Worm (Caenorhabditis elegans) whole organism, L4 larva: Measurements from ENCODE around the gene D1054.8.

Experiments used
- ZK337.2 ChIP-seq: fragments of 200-800 bp; sonication (Bioruptor generic); IDR thresholded peaks from 2 replicates; pipeline ENCODE4 v1.3.6; 2022; ENCODE audit warnings: missing genetic modification reagents, missing genetic modification characterization, missing compliant biosample characterization
- ZK546.5 ChIP-seq, 2 experiments: sonication (generic microtip); optimal IDR thresholded peaks; 2 replicates each; lab custom pipeline; 2017; ENCODE audit warnings: missing biosample characterization in 2 of 2, missing genetic modification characterization in 2 of 2
- lin-38 ChIP-seq: fragments of 200-800 bp; sonication (Bioruptor generic); IDR thresholded peaks from 2 replicates; pipeline ENCODE4 v1.3.6; 2022; ENCODE audit warnings: missing genetic modification reagents, missing genetic modification characterization, missing compliant biosample characterization
- nhr-237 ChIP-seq: sonication (generic microtip); optimal IDR thresholded peaks from 2 replicates; lab custom pipeline; 2017; ENCODE audit warnings: missing biosample characterization, missing genetic modification characterization
- nhr-25 ChIP-seq: sonication (generic microtip); optimal IDR thresholded peaks from 2 replicates; lab custom pipeline; 2017; ENCODE audit warnings: missing genetic modification characterization, mild to moderate bottlenecking, missing compliant biosample characterization, antibody characterized with exemption, moderate library complexity, borderline replicate concordance; ENCODE audit not compliant: insufficient read depth
- nhr-77 ChIP-seq: fragments of 150-350 bp; optimal IDR thresholded peaks from 2 replicates; lab custom pipeline; 2014; ENCODE audit warnings: missing biosample characterization, missing genetic modification characterization
- set-16 ChIP-seq: fragments of 200-800 bp; sonication (Bioruptor generic); IDR thresholded peaks from 2 replicates; pipeline ENCODE4 v1.3.6; 2022; ENCODE audit warnings: missing genetic modification reagents, missing genetic modification characterization, missing compliant biosample characterization
- snpc-1.2 ChIP-seq: fragments of 200-800 bp; sonication (Bioruptor generic); IDR thresholded peaks from 2 replicates; pipeline ENCODE4 v1.3.6; 2022; ENCODE audit warnings: missing genetic modification reagents, missing genetic modification characterization, missing compliant biosample characterization
- spr-3 ChIP-seq: fragments of 200-800 bp; sonication (Bioruptor generic); optimal IDR thresholded peaks from 2 replicates; lab custom pipeline; 2018; ENCODE audit warnings: mild to moderate bottlenecking, missing genetic modification characterization, missing compliant biosample characterization
- ztf-11 ChIP-seq: fragments of 150-350 bp; optimal IDR thresholded peaks from 2 replicates; lab custom pipeline; 2014; ENCODE audit warnings: missing biosample characterization, missing genetic modification characterization

ce11 chrV:10818498-10818897 lies 34.4 kb downstream of the D1054.8 start:
- no peak for TF ChIP-seq nhr-25 (tag; lab: Kevin White, UChicago)
- TF ChIP-seq nhr-237 (tag; lab: Kevin White, UChicago), result no peak
- TF ChIP-seq ztf-11 (tag; lab: Kevin White, UChicago), result no peak
- no peak for TF ChIP-seq nhr-77 (tag; lab: Kevin White, UChicago)
- TF ChIP-seq ZK546.5 (tag; optimal IDR thresholded peaks at IDR 0.05; lab: Kevin White, UChicago), result no peak
- no peak for TF ChIP-seq set-16
- TF ChIP-seq lin-38 (GFP tag; lab: Robert Waterston, UW), result no peak
- TF ChIP-seq spr-3, result no peak
- no peak for TF ChIP-seq ZK337.2 (GFP tag; lab: Robert Waterston, UW)
- no peak for TF ChIP-seq snpc-1.2
